Fruit fly (Drosophila melanogaster) whole organism, embryonic: ENCODE measurements around the gene CG1764.
A peak's percentile ranks its signal among the peaks of the same experiment; 100 is the strongest.

ENCODE experiments used
- CG10274 ChIP-seq: fragments of 200-800 bp; sonication (Bioruptor generic); optimal IDR thresholded peaks from 3 replicates; lab custom pipeline; 2017; ENCODE audit warnings: missing biosample characterization, mild to moderate bottlenecking, missing genetic modification characterization
- CG11398 ChIP-seq: fragments of 200-800 bp; sonication (Bioruptor generic); optimal IDR thresholded peaks from 2 replicates; lab custom pipeline; 2016; ENCODE audit warnings: missing biosample characterization, missing genetic modification characterization
- CG11504 ChIP-seq: fragments of 200-800 bp; sonication (Bioruptor generic); optimal IDR thresholded peaks from 3 replicates; lab custom pipeline; 2019; ENCODE audit warnings: missing biosample characterization, mild to moderate bottlenecking, missing genetic modification characterization, moderate library complexity
- CG11696 ChIP-seq: fragments of 200-800 bp; sonication (Bioruptor generic); IDR thresholded peaks from 2 replicates; pipeline ENCODE4 v1.3.6; 2022; ENCODE audit warnings: missing biosample characterization, missing genetic modification characterization
- CG12104 ChIP-seq: fragments of 200-800 bp; sonication (Bioruptor generic); optimal IDR thresholded peaks from 3 replicates; lab custom pipeline; 2016; ENCODE audit warnings: missing biosample characterization, missing genetic modification characterization
- CG12391 ChIP-seq: fragments of 200-800 bp; sonication (Bioruptor generic); optimal IDR thresholded peaks from 3 replicates; lab custom pipeline; 2018; ENCODE audit warnings: missing biosample characterization, mild to moderate bottlenecking, missing genetic modification characterization, moderate library complexity
- CG12769 ChIP-seq: fragments of 200-800 bp; sonication (Bioruptor generic); optimal IDR thresholded peaks from 2 replicates; lab custom pipeline; 2019; ENCODE audit warnings: missing biosample characterization, mild to moderate bottlenecking, missing genetic modification characterization, moderate library complexity
- CG13123 ChIP-seq: fragments of 200-800 bp; sonication (Bioruptor generic); optimal IDR thresholded peaks from 2 replicates; lab custom pipeline; 2016; ENCODE audit warnings: missing biosample characterization, missing genetic modification characterization
- CG13894 ChIP-seq: fragments of 200-800 bp; sonication (Bioruptor generic); optimal IDR thresholded peaks from 3 replicates; lab custom pipeline; 2018; ENCODE audit warnings: missing biosample characterization, mild to moderate bottlenecking, missing genetic modification characterization, moderate library complexity
- CG16863 ChIP-seq: fragments of 200-800 bp; sonication (Bioruptor generic); optimal IDR thresholded peaks from 3 replicates; lab custom pipeline; 2016; ENCODE audit warnings: missing biosample characterization, missing genetic modification characterization
- CG17328 ChIP-seq: fragments of 200-800 bp; sonication (Bioruptor generic); IDR thresholded peaks from 2 replicates; pipeline ENCODE4 v1.3.6; 2022; ENCODE audit warnings: missing biosample characterization, missing genetic modification characterization
- CG17361 ChIP-seq: fragments of 200-800 bp; sonication (Bioruptor generic); IDR thresholded peaks from 3 replicates; pipeline ENCODE4 v1.3.6; 2022; ENCODE audit warnings: missing biosample characterization, missing genetic modification characterization
- CG18599 ChIP-seq: fragments of 200-800 bp; sonication (Bioruptor generic); optimal IDR thresholded peaks from 3 replicates; lab custom pipeline; 2017; ENCODE audit warnings: missing biosample characterization, missing genetic modification characterization, mild to moderate bottlenecking, moderate library complexity, missing genetic modification reagents
- CG2199 ChIP-seq: fragments of 200-800 bp; sonication (Bioruptor generic); IDR thresholded peaks from 3 replicates; pipeline ENCODE4 v1.3.6; 2022; ENCODE audit warnings: missing biosample characterization, missing genetic modification characterization
- CG2712 ChIP-seq: fragments of 200-800 bp; optimal IDR thresholded peaks from 3 replicates; lab custom pipeline; 2019; ENCODE audit warnings: missing biosample characterization, mild to moderate bottlenecking, missing genetic modification characterization, moderate library complexity
- CG2875 ChIP-seq: fragments of 200-800 bp; sonication (Bioruptor generic); optimal IDR thresholded peaks from 2 replicates; lab custom pipeline; 2017; ENCODE audit warnings: missing biosample characterization, mild to moderate bottlenecking, missing genetic modification characterization, missing genetic modification reagents
- CG31441 ChIP-seq: fragments of 200-800 bp; sonication (Bioruptor generic); IDR thresholded peaks from 2 replicates; pipeline ENCODE4 v1.3.6; 2022; ENCODE audit warnings: missing biosample characterization, missing genetic modification characterization
- CG3407 ChIP-seq: fragments of 200-800 bp; sonication (Bioruptor generic); optimal IDR thresholded peaks from 2 replicates; lab custom pipeline; 2018; ENCODE audit warnings: missing biosample characterization, mild to moderate bottlenecking, missing genetic modification characterization
- CG3726 ChIP-seq: fragments of 200-800 bp; sonication (Bioruptor generic); IDR thresholded peaks from 3 replicates; pipeline ENCODE4, ENCODE4 v1.3.6; 2022; ENCODE audit warnings: missing biosample characterization, missing genetic modification characterization
- CG4424 ChIP-seq: fragments of 200-800 bp; sonication (Bioruptor generic); optimal IDR thresholded peaks from 3 replicates; lab custom pipeline; 2016; ENCODE audit warnings: missing biosample characterization, missing genetic modification characterization
- CG5180 ChIP-seq: fragments of 200-800 bp; sonication (Bioruptor generic); optimal IDR thresholded peaks from 3 replicates; lab custom pipeline; 2017; ENCODE audit warnings: missing biosample characterization, missing genetic modification characterization, mild to moderate bottlenecking, moderate library complexity, missing genetic modification reagents
- CG9437 ChIP-seq: fragments of 200-800 bp; sonication (Bioruptor generic); optimal IDR thresholded peaks from 2 replicates; lab custom pipeline; 2018; ENCODE audit warnings: missing biosample characterization, mild to moderate bottlenecking, missing genetic modification characterization
- E2f2 ChIP-seq: fragments of 200-800 bp; sonication (Bioruptor generic); IDR thresholded peaks from 2 replicates; pipeline ENCODE4 v1.3.6; 2022; ENCODE audit warnings: missing biosample characterization, missing genetic modification characterization
- Ets97D ChIP-seq: fragments of 200-800 bp; sonication (Bioruptor generic); optimal IDR thresholded peaks from 3 replicates; lab custom pipeline; 2016; ENCODE audit warnings: missing biosample characterization, missing genetic modification characterization
- HLH3B ChIP-seq: fragments of 200-800 bp; sonication (Bioruptor generic); IDR thresholded peaks from 2 replicates; pipeline ENCODE4 v1.3.6; 2022; ENCODE audit warnings: missing biosample characterization, missing genetic modification characterization
- Hr39 ChIP-seq: fragments of >200 bp; optimal IDR thresholded peaks from 2 replicates; lab custom pipeline; 2017
- Hr51 ChIP-seq, 2 experiments: fragments of 200-800 bp; sonication (Bioruptor generic); optimal IDR thresholded peaks; 2 replicates in 1 of 2; 3 replicates in 1 of 2; lab custom pipeline; 2016 to 2018; ENCODE audit warnings: missing biosample characterization in 2 of 2, missing genetic modification characterization in 2 of 2, mild to moderate bottlenecking in 1 of 2, moderate library complexity in 1 of 2
- Max ChIP-seq: fragments of 200-800 bp; sonication (Bioruptor generic); optimal IDR thresholded peaks from 2 replicates; lab custom pipeline; 2016; ENCODE audit warnings: missing biosample characterization, mild to moderate bottlenecking, missing genetic modification characterization
- Neu2 ChIP-seq: fragments of 200-800 bp; sonication (Bioruptor generic); optimal IDR thresholded peaks from 3 replicates; lab custom pipeline; 2016; ENCODE audit warnings: missing biosample characterization, missing genetic modification characterization, borderline replicate concordance
- Ssrp ChIP-seq: fragments of 200-800 bp; sonication (Bioruptor generic); optimal IDR thresholded peaks from 2 replicates; lab custom pipeline; 2018; ENCODE audit warnings: missing biosample characterization, mild to moderate bottlenecking, missing genetic modification characterization, moderate library complexity
- Stat92E ChIP-seq, 3 experiments: fragments of >200 bp in 2 of 3; fragments of 200-800 bp in 1 of 3; sonication (Bioruptor generic) in 1 of 3; optimal IDR thresholded peaks; 2 replicates each; lab custom pipeline; 2017 to 2019; ENCODE audit warnings: missing biosample characterization in 3 of 3, missing genetic modification characterization in 3 of 3, mild to moderate bottlenecking in 1 of 3, moderate library complexity in 1 of 3
- al ChIP-seq: fragments of 200-800 bp; sonication (Bioruptor generic); IDR thresholded peaks from 2 replicates; pipeline ENCODE4 v1.3.6; 2022; ENCODE audit warnings: missing biosample characterization, missing genetic modification characterization
- az2 ChIP-seq: fragments of 200-800 bp; sonication (Bioruptor generic); optimal IDR thresholded peaks from 3 replicates; lab custom pipeline; 2016; ENCODE audit warnings: missing biosample characterization, missing genetic modification characterization
- chif ChIP-seq, 2 experiments: fragments of 200-800 bp; sonication (Bioruptor generic); optimal IDR thresholded peaks; 3 replicates each; lab custom pipeline; 2016; ENCODE audit warnings: missing biosample characterization in 2 of 2, missing genetic modification characterization in 2 of 2
- chm ChIP-seq: fragments of 200-800 bp; sonication (Bioruptor generic); IDR thresholded peaks from 2 replicates; pipeline ENCODE4 v1.3.6; 2022; ENCODE audit warnings: missing biosample characterization, missing genetic modification characterization
- ci ChIP-seq: fragments of 200-800 bp; sonication (Bioruptor generic); IDR thresholded peaks from 3 replicates; pipeline ENCODE4 v1.3.6; 2022; ENCODE audit warnings: missing biosample characterization, missing genetic modification characterization
- crol ChIP-seq: fragments of 200-800 bp; sonication (Bioruptor generic); IDR thresholded peaks from 2 replicates; pipeline ENCODE4 v1.3.6; 2022; ENCODE audit warnings: missing biosample characterization, missing genetic modification characterization
- fd96Cb ChIP-seq: fragments of 200-800 bp; sonication (Bioruptor generic); optimal IDR thresholded peaks from 2 replicates; lab custom pipeline; 2018; ENCODE audit warnings: missing biosample characterization, mild to moderate bottlenecking, missing genetic modification characterization, moderate library complexity
- gem ChIP-seq: fragments of 200-800 bp; sonication (Bioruptor generic); optimal IDR thresholded peaks from 2 replicates; lab custom pipeline; 2019; ENCODE audit warnings: missing biosample characterization, mild to moderate bottlenecking, missing genetic modification characterization, moderate library complexity
- her ChIP-seq: fragments of 200-800 bp; sonication (Bioruptor generic); optimal IDR thresholded peaks from 2 replicates; lab custom pipeline; 2016; ENCODE audit warnings: missing biosample characterization, missing genetic modification characterization
- hkb ChIP-seq, 2 experiments: fragments of 200-800 bp in 1 of 2; fragments of >200 bp in 1 of 2; sonication (Bioruptor generic) in 1 of 2; IDR thresholded peaks in 1 of 2; optimal IDR thresholded peaks in 1 of 2; 2 replicates each; pipeline versions ENCODE4 v1.3.6 to Lab custom; 2017 to 2022; ENCODE audit warnings: missing biosample characterization in 1 of 2, missing genetic modification characterization in 1 of 2
- jigr1 ChIP-seq: fragments of 200-800 bp; sonication (Bioruptor generic); IDR thresholded peaks from 3 replicates; pipeline ENCODE4 v1.3.6; 2022; ENCODE audit warnings: missing biosample characterization, missing genetic modification characterization
- jumu ChIP-seq: fragments of 200-800 bp; sonication (Bioruptor generic); optimal IDR thresholded peaks from 3 replicates; lab custom pipeline; 2016; ENCODE audit warnings: missing biosample characterization, missing genetic modification characterization
- nom ChIP-seq: fragments of 200-800 bp; sonication (Bioruptor generic); optimal IDR thresholded peaks from 2 replicates; lab custom pipeline; 2017; ENCODE audit warnings: missing biosample characterization, missing genetic modification characterization, mild to moderate bottlenecking, moderate library complexity, missing genetic modification reagents
- onecut ChIP-seq: fragments of 200-800 bp; sonication (Bioruptor generic); IDR thresholded peaks from 2 replicates; pipeline ENCODE4 v1.3.6; 2022; ENCODE audit warnings: missing biosample characterization, missing genetic modification characterization
- pfk ChIP-seq: fragments of 200-800 bp; sonication (Bioruptor generic); optimal IDR thresholded peaks from 2 replicates; lab custom pipeline; 2018; ENCODE audit warnings: missing biosample characterization, mild to moderate bottlenecking, missing genetic modification characterization, moderate library complexity
- so ChIP-seq: fragments of 200-800 bp; sonication (Bioruptor generic); IDR thresholded peaks from 3 replicates; pipeline ENCODE4 v1.3.6; 2022; ENCODE audit warnings: missing biosample characterization, missing genetic modification characterization
- sug ChIP-seq: fragments of 200-800 bp; optimal IDR thresholded peaks from 2 replicates; lab custom pipeline; 2019; ENCODE audit warnings: missing biosample characterization, mild to moderate bottlenecking, missing genetic modification characterization, moderate library complexity
- tll ChIP-seq, 2 experiments: fragments of 200-800 bp in 1 of 2; fragments of >200 bp in 1 of 2; sonication (Bioruptor generic) in 1 of 2; optimal IDR thresholded peaks; 2 replicates each; lab custom pipeline; 2017 to 2019; ENCODE audit warnings: missing biosample characterization in 2 of 2, missing genetic modification characterization in 2 of 2, mild to moderate bottlenecking in 1 of 2, moderate library complexity in 1 of 2
- ttk ChIP-seq: fragments of 200-800 bp; sonication (Bioruptor generic); IDR thresholded peaks from 2 replicates; pipeline ENCODE4 v2.1.2; 2022; ENCODE audit warnings: missing biosample characterization, missing genetic modification characterization

CG1764 gene

dm6 chrX:13249732-13250395 lies 52.4 kb downstream of the CG1764 start (continued):
- TF ChIP-seq so (GFP tag; lab: Robert Waterston, UW) (no peak), CG11398 (GFP tag; lab: Kevin White, UChicago) (no peak), Stat92E (GFP tag; optimal IDR thresholded peaks at IDR 0.05; lab: Kevin White, UChicago) (no peak), CG12104 (GFP tag; lab: Kevin White, UChicago) (no peak), CG2875 (GFP tag; lab: Kevin White, UChicago) (peak; percentile 27), CG13894 (tag; lab: Kevin White, UChicago) (no peak), Ets97D (no peak), CG11504 (tag; lab: Kevin White, UChicago) (no peak), her (no peak), CG17361 (no peak), Neu2 (GFP tag; lab: Kevin White, UChicago) (no peak), Hr39 (lab: Kevin White, UChicago) (no peak), CG31441 (GFP tag; lab: Robert Waterston, UW) (no peak), HLH3B (GFP tag; lab: Robert Waterston, UW) (no peak), CG13123 (no peak), Ssrp (tag; lab: Kevin White, UChicago) (peak; percentile 35), CG10274 (GFP tag; lab: Kevin White, UChicago) (no peak), az2 (GFP tag; lab: Kevin White, UChicago) (peak; percentile 26), CG16863 (GFP tag; lab: Kevin White, UChicago) (no peak), E2f2 (GFP tag; lab: Robert Waterston, UW) (no peak), CG11696 (GFP tag; lab: Robert Waterston, UW) (no peak), onecut (GFP tag; lab: Robert Waterston, UW) (no peak), jumu (GFP tag; lab: Kevin White, UChicago) (no peak), CG12391 (tag; lab: Kevin White, UChicago) (peak; percentile 23), al (GFP tag; lab: Robert Waterston, UW) (no peak), tll (GFP tag; optimal IDR thresholded peaks at IDR 0.05; lab: Kevin White, UChicago) (no peak), Hr51 (GFP tag; optimal IDR thresholded peaks at IDR 0.05; lab: Kevin White, UChicago) (no peak), chm (no peak), CG9437 (GFP tag; lab: Kevin White, UChicago) (peak; percentile 5), CG3407 (peak; percentile 12), hkb (optimal IDR thresholded peaks at IDR 0.05; lab: Kevin White, UChicago) (no peak), hkb (GFP tag; IDR thresholded peaks at IDR 0.05; lab: Robert Waterston, UW) (no peak), fd96Cb (tag; lab: Kevin White, UChicago) (no peak), CG2712 (tag; lab: Kevin White, UChicago) (peak; percentile 21), nom (GFP tag; lab: Kevin White, UChicago) (no peak), Max (GFP tag; lab: Kevin White, UChicago) (no peak), gem (tag; lab: Kevin White, UChicago) (peak; percentile 42), jigr1 (GFP tag; lab: Robert Waterston, UW) (no peak), CG4424 (GFP tag; lab: Kevin White, UChicago) (peak; percentile 18)

- TF ChIP-seq ttk (0 out of 2 replicates have a peak, but pooled peaks have one; percentile 16), chif (GFP tag; optimal IDR thresholded peaks at IDR 0.05; lab: Kevin White, UChicago) (no peak), CG2199 (GFP tag; lab: Robert Waterston, UW) (peak; percentile 31; the same call in 1 of the 3 replicates), crol (GFP tag; lab: Robert Waterston, UW) (peak; percentile 92), CG18599 (GFP tag; lab: Kevin White, UChicago) (no peak), CG17328 (GFP tag; lab: Robert Waterston, UW) (0 out of 2 replicates have a peak, but pooled peaks have one; percentile 5), CG12769 (tag; lab: Kevin White, UChicago) (peak; percentile 11), CG5180 (peak; percentile 34), ci (peak; percentile 45; the same call in 1 of the 3 replicates), pfk (GFP tag; lab: Kevin White, UChicago) (peak; percentile 58), sug (tag; lab: Kevin White, UChicago) (peak; percentile 28), CG3726 (GFP tag; lab: Robert Waterston, UW) (no peak)
These were observed 53.7 kb downstream of the CG1764 start for dm6 chrX:13248515-13248914.
